Fruit fly (Drosophila melanogaster) whole organism, prepupa: ENCODE measurements around the gene Mkrn1.
A peak's percentile ranks its signal among the peaks of the same experiment; 100 is the strongest.

Experiments
- Blimp-1 ChIP-seq: fragments of 200-800 bp; sonication (Bioruptor generic); optimal IDR thresholded peaks from 3 replicates; lab custom pipeline; 2017; ENCODE audit warnings: missing biosample characterization, missing genetic modification characterization, mild to moderate bottlenecking, moderate library complexity, missing genetic modification reagents
- CG10631 ChIP-seq: fragments of 200-800 bp; sonication (Bioruptor generic); optimal IDR thresholded peaks from 2 replicates; lab custom pipeline; 2016; ENCODE audit warnings: missing biosample characterization, missing genetic modification characterization
- CG11902 ChIP-seq: fragments of 200-800 bp; sonication (Bioruptor generic); optimal IDR thresholded peaks from 3 replicates; lab custom pipeline; 2016; ENCODE audit warnings: missing biosample characterization, missing genetic modification characterization
- CG15336 ChIP-seq: fragments of 200-800 bp; sonication (Bioruptor generic); IDR thresholded peaks from 2 replicates; pipeline ENCODE4 v1.3.6; 2022; ENCODE audit warnings: missing biosample characterization, missing genetic modification characterization
- CG1621 ChIP-seq: fragments of 200-800 bp; sonication (Bioruptor generic); optimal IDR thresholded peaks from 3 replicates; lab custom pipeline; 2018; ENCODE audit warnings: missing biosample characterization, mild to moderate bottlenecking, missing genetic modification characterization
- CG16779 ChIP-seq: fragments of 200-800 bp; sonication (Bioruptor generic); optimal IDR thresholded peaks from 3 replicates; lab custom pipeline; 2017; ENCODE audit warnings: missing biosample characterization, mild to moderate bottlenecking, missing genetic modification characterization
- CG3032 ChIP-seq: fragments of 200-800 bp; optimal IDR thresholded peaks from 2 replicates; lab custom pipeline; 2019; ENCODE audit warnings: missing biosample characterization, mild to moderate bottlenecking, missing genetic modification characterization, moderate library complexity
- CG6163 ChIP-seq: fragments of 200-800 bp; sonication (Bioruptor generic); IDR thresholded peaks from 3 replicates; pipeline ENCODE4 v1.3.6; 2022; ENCODE audit warnings: missing biosample characterization, missing genetic modification characterization
- CG6808 ChIP-seq: fragments of 200-800 bp; sonication (Bioruptor generic); optimal IDR thresholded peaks from 3 replicates; lab custom pipeline; 2017; ENCODE audit warnings: missing biosample characterization, missing genetic modification characterization, mild to moderate bottlenecking, moderate library complexity, missing genetic modification reagents
- CG7368 ChIP-seq: fragments of 200-800 bp; sonication (Bioruptor generic); optimal IDR thresholded peaks from 3 replicates; lab custom pipeline; 2016; ENCODE audit warnings: missing biosample characterization, missing genetic modification characterization
- CG8632 ChIP-seq: fragments of 200-800 bp; sonication (Bioruptor generic); optimal IDR thresholded peaks from 3 replicates; lab custom pipeline; 2016; ENCODE audit warnings: missing biosample characterization, missing genetic modification characterization
- Eip75B ChIP-seq: fragments of 200-800 bp; sonication (Bioruptor generic); optimal IDR thresholded peaks from 3 replicates; lab custom pipeline; 2016; ENCODE audit warnings: missing biosample characterization, missing genetic modification characterization
- Eip78C ChIP-seq: fragments of 200-800 bp; sonication (Bioruptor generic); peaks from one replicate; lab custom pipeline; 2016; ENCODE audit warnings: missing biosample characterization, missing genetic modification characterization
- Eip93F ChIP-seq: fragments of 200-800 bp; sonication (Bioruptor generic); optimal IDR thresholded peaks from 2 replicates; lab custom pipeline; 2016; ENCODE audit warnings: missing biosample characterization, mild to moderate bottlenecking, missing genetic modification characterization
- Ets21C ChIP-seq: fragments of 200-800 bp; sonication (Bioruptor generic); optimal IDR thresholded peaks from 3 replicates; lab custom pipeline; 2016; ENCODE audit warnings: missing biosample characterization, missing genetic modification characterization
- Ets96B ChIP-seq: fragments of 200-800 bp; optimal IDR thresholded peaks from 2 replicates; lab custom pipeline; 2019; ENCODE audit warnings: missing biosample characterization, mild to moderate bottlenecking, missing genetic modification characterization, moderate library complexity
- Hr38 ChIP-seq: sonication (Bioruptor generic); optimal IDR thresholded peaks from 2 replicates; lab custom pipeline; 2016; ENCODE audit warnings: missing biosample characterization, missing genetic modification characterization
- OdsH ChIP-seq: fragments of 200-800 bp; sonication (Bioruptor generic); optimal IDR thresholded peaks from 3 replicates; lab custom pipeline; 2016; ENCODE audit warnings: missing biosample characterization, missing genetic modification characterization
- Sox102F ChIP-seq: fragments of 200-800 bp; sonication (Bioruptor generic); optimal IDR thresholded peaks from 2 replicates; lab custom pipeline; 2016; ENCODE audit warnings: missing biosample characterization, mild to moderate bottlenecking, missing genetic modification characterization
- Sox15 ChIP-seq: fragments of 200-800 bp; sonication (Bioruptor generic); optimal IDR thresholded peaks from 3 replicates; lab custom pipeline; 2016; ENCODE audit warnings: missing biosample characterization, missing genetic modification characterization
- achi ChIP-seq: fragments of 200-800 bp; sonication (Bioruptor generic); optimal IDR thresholded peaks from 3 replicates; lab custom pipeline; 2016; ENCODE audit warnings: missing biosample characterization, missing genetic modification characterization
- acj6 ChIP-seq: fragments of 200-800 bp; sonication (Bioruptor generic); optimal IDR thresholded peaks from 3 replicates; lab custom pipeline; 2016; ENCODE audit warnings: missing biosample characterization, missing genetic modification characterization
- dac ChIP-seq: fragments of 200-800 bp; sonication (Bioruptor generic); optimal IDR thresholded peaks from 2 replicates; lab custom pipeline; 2017; ENCODE audit warnings: missing biosample characterization, mild to moderate bottlenecking, missing genetic modification characterization
- dsx ChIP-seq: fragments of 200-800 bp; optimal IDR thresholded peaks from 3 replicates; lab custom pipeline; 2019; ENCODE audit warnings: missing biosample characterization, mild to moderate bottlenecking, missing genetic modification characterization, moderate library complexity; ENCODE audit not compliant: poor library complexity, severe bottlenecking
- eg ChIP-seq: fragments of 200-800 bp; sonication (Bioruptor generic); IDR thresholded peaks from 3 replicates; pipeline ENCODE4 v1.3.6; 2022; ENCODE audit warnings: missing biosample characterization, missing genetic modification characterization
- fd85E ChIP-seq: fragments of 200-800 bp; sonication (Bioruptor generic); optimal IDR thresholded peaks from 3 replicates; lab custom pipeline; 2016; ENCODE audit warnings: missing biosample characterization, missing genetic modification characterization
- fkh ChIP-seq: fragments of 200-800 bp; sonication (Bioruptor generic); optimal IDR thresholded peaks from 3 replicates; lab custom pipeline; 2017; ENCODE audit warnings: missing biosample characterization, mild to moderate bottlenecking, missing genetic modification characterization, moderate library complexity
- lz ChIP-seq: fragments of 200-800 bp; sonication (Bioruptor generic); optimal IDR thresholded peaks from 3 replicates; lab custom pipeline; 2016; ENCODE audit warnings: missing biosample characterization, missing genetic modification characterization
- pdm3 ChIP-seq: fragments of 200-800 bp; sonication (Bioruptor generic); optimal IDR thresholded peaks from 3 replicates; lab custom pipeline; 2016; ENCODE audit warnings: missing biosample characterization, missing genetic modification characterization
- spab ChIP-seq: fragments of 200-800 bp; sonication (Bioruptor generic); optimal IDR thresholded peaks from 2 replicates; lab custom pipeline; 2017; ENCODE audit warnings: missing biosample characterization, mild to moderate bottlenecking, missing genetic modification characterization, missing genetic modification reagents
- ss ChIP-seq, 2 experiments: fragments of 200-800 bp; sonication (Bioruptor generic); optimal IDR thresholded peaks; 2 replicates in 1 of 2; 3 replicates in 1 of 2; lab custom pipeline; 2017 to 2018; ENCODE audit warnings: mild to moderate bottlenecking in 2 of 2, missing biosample characterization in 2 of 2, missing genetic modification characterization in 2 of 2, moderate library complexity in 1 of 2
- svp ChIP-seq: fragments of 200-800 bp; sonication (Bioruptor generic); peaks from one replicate; lab custom pipeline; 2016; ENCODE audit warnings: missing biosample characterization, missing genetic modification characterization
- vri ChIP-seq: fragments of 200-800 bp; sonication (Bioruptor generic); optimal IDR thresholded peaks from 3 replicates; lab custom pipeline; 2016; ENCODE audit warnings: missing biosample characterization, mild to moderate bottlenecking, missing genetic modification characterization

The Mkrn1 gene

dm6 chr3L:21496865-21497634, 36.5 kb downstream of the Mkrn1 start, which contains the start of gene Hr78 (continued):
- TF ChIP-seq Blimp-1 (GFP tag; lab: Kevin White, UChicago) (peak; percentile 52), achi (GFP tag; lab: Kevin White, UChicago) (peak; percentile 88), Eip93F (GFP tag; lab: Kevin White, UChicago) (no peak), ss (GFP tag; optimal IDR thresholded peaks at IDR 0.05; lab: Kevin White, UChicago) (peak in 1 of 2 experiments; percentile 84), Sox15 (peak; percentile 27), Eip75B (peak; percentile 34), pdm3 (GFP tag; lab: Kevin White, UChicago) (peak; percentile 29), CG8632 (GFP tag; lab: Kevin White, UChicago) (peak; percentile 91), Ets21C (GFP tag; lab: Kevin White, UChicago) (peak; percentile 5), CG6163 (peak; percentile 72), CG15336 (peak; percentile 88), acj6 (GFP tag; lab: Kevin White, UChicago) (peak; percentile 79), vri (peak; percentile 59), CG11902 (GFP tag; lab: Kevin White, UChicago) (peak; percentile 42), Ets96B (peak; percentile 82), CG3032 (tag; lab: Kevin White, UChicago) (peak; percentile 80), Sox102F (GFP tag; lab: Kevin White, UChicago) (no peak), spab (GFP tag; lab: Kevin White, UChicago) (peak; percentile 79), dac (GFP tag; lab: Kevin White, UChicago) (no peak), Hr38 (GFP tag; lab: Kevin White, UChicago) (no peak), OdsH (peak; percentile 76), svp (GFP tag; lab: Kevin White, UChicago) (no peak), eg (peak; percentile 80), CG16779 (tag; lab: Kevin White, UChicago) (peak; percentile 84), CG7368 (peak; percentile 57), Eip78C (GFP tag; lab: Kevin White, UChicago) (peak; percentile 89), CG1621 (tag; lab: Kevin White, UChicago) (peak; percentile 36)
- TF ChIP-seq, all 60 proteins: peak for 51

DNA sequence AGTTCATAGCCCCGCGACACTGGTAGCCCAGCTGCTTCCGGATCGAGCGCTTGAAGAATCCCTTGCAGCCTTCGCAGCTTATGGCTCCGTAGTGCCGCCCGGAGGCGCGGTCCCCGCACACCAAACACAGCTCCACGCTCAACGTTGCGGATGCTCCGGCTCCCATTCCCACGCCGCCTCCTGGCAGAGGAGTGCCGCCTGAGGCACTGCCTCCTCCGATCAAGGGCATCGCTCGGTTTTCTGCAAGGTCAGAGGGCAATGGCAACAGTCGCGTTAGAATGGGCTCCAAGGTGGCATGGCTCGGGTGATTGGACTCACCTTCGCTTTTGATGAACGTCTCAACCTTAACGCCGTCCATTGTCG, 37.0 kb downstream of the Mkrn1 start:
- TF ChIP-seq fd85E (GFP tag; lab: Kevin White, UChicago) (no peak), dsx (GFP tag; lab: Kevin White, UChicago) (no peak), lz (GFP tag; lab: Kevin White, UChicago) (no peak), CG10631 (no peak), CG6808 (no peak), achi (GFP tag; lab: Kevin White, UChicago) (no peak)

DNA sequence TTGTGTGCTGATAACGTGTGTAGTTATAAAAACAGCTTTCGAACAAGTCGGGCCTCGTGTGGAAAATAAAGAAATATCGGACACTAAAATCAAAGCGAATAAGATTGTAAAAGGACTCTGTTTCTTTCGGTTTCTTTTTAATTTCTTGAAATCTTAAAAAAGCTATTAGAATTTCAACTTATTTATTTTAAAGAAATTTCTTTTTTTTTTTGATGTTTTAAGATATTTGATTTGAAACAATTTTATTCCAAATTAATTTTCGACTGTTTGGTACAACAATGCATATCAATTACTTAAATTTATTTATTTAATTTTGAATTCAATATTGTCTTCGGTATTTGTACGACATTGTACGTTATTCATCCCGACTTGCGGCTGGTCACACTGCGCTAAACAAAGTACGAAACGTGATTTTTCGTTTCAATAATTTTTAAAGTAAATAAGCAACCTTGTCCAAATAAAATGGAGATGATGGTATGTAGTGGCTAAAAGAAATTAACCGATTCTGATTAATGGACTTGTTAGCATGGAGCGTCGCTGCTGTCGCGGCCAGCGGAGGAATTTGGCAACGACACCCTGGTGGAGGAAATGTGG, 40.7 kb downstream of the Mkrn1 start, which contains the start of the genes CG7202 and CG7519:
Gene CG7202, minus strand, starts transcription at position 51 of the 594 bp plus-strand sequence.
Gene CG7519, plus strand, starts transcription at position 361 of the 594 bp plus-strand sequence.
- TF ChIP-seq dsx (GFP tag; lab: Kevin White, UChicago) = peak; percentile 90
- TF ChIP-seq CG6808 = no peak
- peak; percentile 77 for TF ChIP-seq fkh (GFP tag; lab: Kevin White, UChicago)
- TF ChIP-seq Blimp-1 (GFP tag; lab: Kevin White, UChicago) = no peak

dm6 chr3L:21490486-21490885, 43.0 kb downstream of the Mkrn1 start, which contains the start of gene Neu2:
TSS of gene Neu2 (minus strand) at chr3L:21490586.
- TF ChIP-seq CG6163 (no peak), Ets96B (no peak)
- TF ChIP-seq, all 60 proteins: peak for 0
